Worm (Caenorhabditis elegans) whole organism, L2 larva: ENCODE results near the gene clec-42.

Experiments
- elt-1 ChIP-seq: fragments of 150-350 bp; optimal IDR thresholded peaks from 2 replicates; lab custom pipeline; 2014; ENCODE audit warnings: missing biosample characterization, missing genetic modification characterization
- lsy-2 ChIP-seq, 2 experiments: fragments of 150-350 bp in 1 of 2; sonication (generic microtip) in 1 of 2; optimal IDR thresholded peaks; 2 replicates each; lab custom pipeline; 2014 to 2017; ENCODE audit warnings: missing biosample characterization in 2 of 2, missing genetic modification characterization in 2 of 2
- mdl-1 ChIP-seq, 2 experiments: fragments of 150-350 bp in 1 of 2; sonication (generic microtip) in 1 of 2; optimal IDR thresholded peaks; 2 replicates each; lab custom pipeline; 2017; ENCODE audit warnings: missing biosample characterization in 2 of 2, missing genetic modification characterization in 2 of 2
- snpc-4 ChIP-seq: fragments of 150-350 bp; optimal IDR thresholded peaks from 2 replicates; lab custom pipeline; 2014; ENCODE audit warnings: missing biosample characterization, missing genetic modification characterization
- ztf-1 ChIP-seq: fragments of 200-800 bp; sonication (Bioruptor generic); conservative IDR thresholded peaks from 2 replicates; pipeline ENCODE4 v1.3.6; 2022; ENCODE audit warnings: missing genetic modification characterization, missing compliant biosample characterization

- TF ChIP-seq elt-1 (tag; lab: Kevin White, UChicago) = no peak
- TF ChIP-seq snpc-4 (tag; lab: Kevin White, UChicago) = no peak
- no peak for TF ChIP-seq lsy-2 (tag; optimal IDR thresholded peaks at IDR 0.05; lab: Kevin White, UChicago)
- TF ChIP-seq ztf-1 = no peak
- TF ChIP-seq mdl-1 (tag; optimal IDR thresholded peaks at IDR 0.05; lab: Kevin White, UChicago) = no peak
Measured at ce11 chrV:18195006-18195405, 3.8 kb downstream of the clec-42 start, which contains the start of gene F16H6.3.
